Worm (Caenorhabditis elegans): ENCODE measurements around the gene abi-1.
A peak's percentile ranks its signal among the peaks of the same experiment; 100 is the strongest.

abi-1 gene

DNA sequence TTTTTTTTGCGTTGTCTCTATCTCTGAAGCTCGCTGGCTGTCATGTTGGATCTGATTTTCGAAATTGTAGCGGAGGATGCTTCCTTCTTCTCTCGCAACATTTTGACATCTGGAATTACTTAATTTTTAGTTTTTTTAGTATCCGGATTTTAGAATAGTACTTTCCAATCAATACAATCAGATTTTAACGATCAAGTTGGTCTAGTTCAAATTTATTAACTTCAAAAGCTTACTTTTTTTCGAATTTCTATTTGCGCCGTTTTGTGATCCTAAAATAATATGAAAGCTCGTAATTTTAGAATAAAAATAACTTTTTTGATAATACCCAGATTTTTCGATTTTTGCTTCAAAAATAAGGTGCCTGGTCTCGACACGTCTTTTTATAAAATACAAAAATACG is 17.5 kb upstream of the abi-1 start, which contains the start of gene B0336.12:
Gene B0336.12 (minus strand): TSS at position 101 of the 400 bp plus-strand sequence.
- TF ChIP-seq daf-12 (tag; optimal IDR thresholded peaks at IDR 0.05) (no peak), sea-2 (GFP tag; optimal IDR thresholded peaks at IDR 0.05) (no peak), elt-3 (tag; optimal IDR thresholded peaks at IDR 0.05) (no peak), ceh-16 (tag; optimal IDR thresholded peaks at IDR 0.05) (no peak), nhr-11 (tag; optimal IDR thresholded peaks at IDR 0.05) (no peak), fkh-2 (tag; optimal IDR thresholded peaks at IDR 0.05) (no peak), lin-15B (tag; optimal IDR thresholded peaks at IDR 0.05) (no peak), nhr-25 (tag; optimal IDR thresholded peaks at IDR 0.05) (no peak), pqm-1 (tag; optimal IDR thresholded peaks at IDR 0.05) (no peak), jun-1 (tag; optimal IDR thresholded peaks at IDR 0.05) (no peak), snpc-4 (tag; optimal IDR thresholded peaks at IDR 0.05) (no peak), ceh-82 (tag; optimal IDR thresholded peaks at IDR 0.05) (no peak), nhr-67 (tag; optimal IDR thresholded peaks at IDR 0.05) (no peak), nhr-43 (tag; optimal IDR thresholded peaks at IDR 0.05; ENCODE audit: poor library complexity, severe bottlenecking) (no peak), unc-39 (tag; optimal IDR thresholded peaks at IDR 0.05) (no peak), pha-4 (tag; optimal IDR thresholded peaks at IDR 0.05) (no peak)

DNA sequence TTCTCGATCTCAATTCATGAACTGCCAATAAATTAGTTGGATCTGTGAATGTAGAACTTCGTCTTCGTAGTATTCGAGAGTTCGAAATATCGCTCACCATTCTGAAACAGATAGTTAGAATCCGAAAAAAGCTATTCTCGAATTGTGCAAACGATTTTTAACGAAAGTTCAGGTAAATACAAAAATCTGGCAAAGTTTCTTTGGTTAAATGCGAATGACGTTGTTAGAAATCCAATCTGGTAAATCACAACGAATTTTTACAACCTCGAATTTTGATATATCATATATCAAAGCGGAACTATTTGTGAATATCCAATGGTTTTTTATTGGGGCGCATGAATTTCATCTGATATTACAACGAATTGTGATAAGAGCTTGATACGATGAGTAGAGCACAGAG is 16.7 kb upstream of the abi-1 start, which contains the start of gene hpo-28:
Gene hpo-28 (minus strand): TSS at position 101 of the 400 bp plus-strand sequence.
- TF ChIP-seq elt-2 (tag; optimal IDR thresholded peaks at IDR 0.05) (peak; percentile 28), ztf-11 (tag; optimal IDR thresholded peaks at IDR 0.05) (no peak)

- TF ChIP-seq lin-39 (tag; optimal IDR thresholded peaks at IDR 0.05) (peak; percentile 69), ceh-16 (tag; optimal IDR thresholded peaks at IDR 0.05) (no peak)
Measured at ce11 chrIII:5708024-5708423, 15.5 kb upstream of the abi-1 start.

DNA sequence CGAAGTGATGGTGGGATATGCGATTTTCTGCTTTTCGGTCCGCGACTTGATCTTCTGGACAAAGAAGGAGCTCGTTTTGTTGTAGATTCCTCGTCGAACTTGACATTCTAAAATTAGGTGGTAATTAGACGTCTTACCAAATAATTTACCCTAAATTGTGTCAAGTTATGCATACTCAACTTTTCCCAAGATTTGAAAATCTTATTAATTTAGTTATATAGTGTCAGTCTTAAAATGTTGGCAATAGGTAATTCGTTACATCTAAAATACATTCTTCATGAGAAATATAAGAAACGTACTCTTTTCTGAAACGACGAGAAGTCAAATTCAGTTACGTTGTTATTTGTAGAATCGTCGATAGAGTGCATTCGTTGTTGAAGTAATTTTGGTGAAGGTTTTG is 15.0 kb upstream of the abi-1 start:
- peak; percentile 19 for TF ChIP-seq ama-1 (optimal IDR thresholded peaks at IDR 0.05)
- no peak for TF ChIP-seq nhr-12 (tag; optimal IDR thresholded peaks at IDR 0.05)

ce11 chrIII:5706077-5706627 is 13.6 kb upstream of the abi-1 start, which contains the start of gene rpl-23:
rpl-23 (minus strand) TSS chrIII:5706127.
- TF ChIP-seq hmg-11 (tag; optimal IDR thresholded peaks at IDR 0.05) (peak; percentile 77), daf-12 (tag; optimal IDR thresholded peaks at IDR 0.05) (no peak), mdl-1 (tag; optimal IDR thresholded peaks at IDR 0.05) (no peak), pqm-1 (tag; optimal IDR thresholded peaks at IDR 0.05) (peak; percentile 91), nhr-12 (tag; optimal IDR thresholded peaks at IDR 0.05) (no peak), lin-15B (tag; optimal IDR thresholded peaks at IDR 0.05) (peak; percentile 93), nfya-1 (tag; optimal IDR thresholded peaks at IDR 0.05; ENCODE audit: insufficient read depth) (peak; percentile 96), lsy-12 (tag; optimal IDR thresholded peaks at IDR 0.05) (peak; percentile 70), fos-1 (tag; optimal IDR thresholded peaks at IDR 0.05) (peak; percentile 48), unc-62 (GFP tag; optimal IDR thresholded peaks at IDR 0.05) (no peak), ztf-11 (tag; optimal IDR thresholded peaks at IDR 0.05) (no peak), ama-1 (optimal IDR thresholded peaks at IDR 0.05) (peak; percentile 36), fkh-10 (GFP tag; optimal IDR thresholded peaks at IDR 0.05) (peak; percentile 81), ZK546.5 (tag; optimal IDR thresholded peaks at IDR 0.05) (peak; percentile 3), lin-39 (tag; optimal IDR thresholded peaks at IDR 0.05) (peak; percentile 98), skn-1 (tag; optimal IDR thresholded peaks at IDR 0.05) (peak; percentile 85), elt-2 (tag; optimal IDR thresholded peaks at IDR 0.05) (peak; percentile 55), R02D3.7 (tag; optimal IDR thresholded peaks at IDR 0.05) (peak; percentile 99), nhr-43 (tag; optimal IDR thresholded peaks at IDR 0.05; ENCODE audit: poor library complexity, severe bottlenecking) (peak; percentile 58), nhr-76 (tag; optimal IDR thresholded peaks at IDR 0.05) (no peak), ztf-4 (tag; optimal IDR thresholded peaks at IDR 0.05) (no peak), nhr-77 (tag; optimal IDR thresholded peaks at IDR 0.05) (peak; percentile 32), nhr-11 (tag; optimal IDR thresholded peaks at IDR 0.05) (peak; percentile 80), egl-27 (tag; optimal IDR thresholded peaks at IDR 0.05) (peak; percentile 23), sea-2 (GFP tag; optimal IDR thresholded peaks at IDR 0.05) (no peak), ceh-28 (tag; optimal IDR thresholded peaks at IDR 0.05) (peak; percentile 96), nhr-25 (tag; optimal IDR thresholded peaks at IDR 0.05) (peak; percentile 97), mml-1 (tag; optimal IDR thresholded peaks at IDR 0.05) (no peak), pha-4 (tag; optimal IDR thresholded peaks at IDR 0.05) (peak; percentile 99), tbx-2 (tag; optimal IDR thresholded peaks at IDR 0.05) (peak; percentile 17), nhr-23 (tag; optimal IDR thresholded peaks at IDR 0.05) (peak; percentile 99), ceh-82 (tag; optimal IDR thresholded peaks at IDR 0.05) (peak; percentile 56), elt-1 (tag; optimal IDR thresholded peaks at IDR 0.05) (peak; percentile 48), ceh-16 (tag; optimal IDR thresholded peaks at IDR 0.05) (peak; percentile 65), egl-5 (tag; optimal IDR thresholded peaks at IDR 0.05) (peak; percentile 97), nhr-28 (tag; optimal IDR thresholded peaks at IDR 0.05) (no peak), eor-1 (tag; optimal IDR thresholded peaks at IDR 0.05) (no peak)

Data from whole organism, L3 larva.